Worm (Caenorhabditis elegans): Measurements from ENCODE around the gene C28A5.6.
A peak's percentile ranks its signal among the peaks of the same experiment; 100 is the strongest.

Gene C28A5.6

ce11 chrIII:4476313-4476712 lies 47.0 kb upstream of the C28A5.6 start:
- 0 out of 2 replicates have a peak, but pooled peaks have one; percentile 6 for TF ChIP-seq hmg-1.2 (GFP tag; IDR thresholded peaks at IDR 0.05)
- TF ChIP-seq ztf-3 (GFP tag; optimal IDR thresholded peaks at IDR 0.05), result no peak
- TF ChIP-seq F57A8.1 (GFP tag; optimal IDR thresholded peaks at IDR 0.05), result peak; percentile 9

DNA sequence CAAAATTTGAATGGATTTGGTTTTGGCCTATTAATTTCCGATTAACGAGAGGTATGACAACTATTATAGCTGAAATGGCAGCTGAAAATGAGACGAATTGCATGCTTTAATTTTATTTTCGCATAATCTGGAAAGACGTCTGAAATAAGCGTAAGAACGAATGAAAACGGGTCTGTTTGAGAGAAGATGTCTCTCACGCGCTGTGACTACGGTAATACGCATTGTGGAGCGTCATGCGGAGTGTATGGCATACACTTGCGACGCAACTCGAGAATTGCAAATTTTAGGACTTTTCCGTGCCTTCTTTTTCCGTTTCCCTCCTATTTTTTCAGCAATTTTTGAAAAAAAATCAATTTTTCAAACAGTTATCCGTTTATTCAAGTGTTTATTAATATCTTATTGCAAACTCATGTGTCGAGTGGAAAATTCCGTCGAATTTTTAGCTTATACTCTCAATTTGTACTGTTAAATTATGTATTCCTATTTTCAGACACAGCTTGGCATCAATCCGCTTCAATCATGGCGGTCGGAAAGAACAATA lies 46.2 kb upstream of the C28A5.6 start, which contains the start of gene rps-1:
Gene rps-1, plus strand, starts transcription at position 491 of the 541 bp plus-strand sequence.
- TF ChIP-seq zfh-2 (GFP tag; conservative IDR thresholded peaks at IDR 0.05) (peak; percentile 78; the same call in 1 of the 2 replicates), let-607 (tag; optimal IDR thresholded peaks at IDR 0.05) (peak; percentile 90 to 95), Y53F4B.3 (GFP tag; IDR thresholded peaks at IDR 0.05) (peak; percentile 61; the same call in 1 of the 2 replicates), F33H1.4 (GFP tag; IDR thresholded peaks at IDR 0.05) (peak; percentile 87), snpc-1.3 (tag; optimal IDR thresholded peaks at IDR 0.05; ENCODE audit: insufficient read depth) (peak; percentile 95), rcor-1 (GFP tag; IDR thresholded peaks at IDR 0.05) (peak; percentile 98), ekl-4 (GFP tag; IDR thresholded peaks at IDR 0.05) (peak; percentile 97), ztf-3 (GFP tag; optimal IDR thresholded peaks at IDR 0.05) (peak; percentile 89), madf-10 (tag; optimal IDR thresholded peaks at IDR 0.05) (peak; percentile 94), tbx-9 (tag; optimal IDR thresholded peaks at IDR 0.05; ENCODE audit: borderline replicate concordance) (no peak), madf-6 (GFP tag; IDR thresholded peaks at IDR 0.05) (peak; percentile 95), mcd-1 (GFP tag; IDR thresholded peaks at IDR 0.05) (peak; percentile 95), egl-44 (GFP tag; IDR thresholded peaks at IDR 0.05) (peak; percentile 78), fkh-3 (tag; optimal IDR thresholded peaks at IDR 0.05) (no peak), tlf-1 (GFP tag; optimal IDR thresholded peaks at IDR 0.05) (peak; percentile 98), ztf-28 (GFP tag; IDR thresholded peaks at IDR 0.05) (peak; percentile 90), madf-8 (GFP tag; conservative IDR thresholded peaks at IDR 0.05) (peak; percentile 79), xnd-1 (tag; optimal IDR thresholded peaks at IDR 0.05) (peak; percentile 76), nfya-2 (GFP tag; IDR thresholded peaks at IDR 0.05) (no peak), B0336.3 (GFP tag; IDR thresholded peaks at IDR 0.05) (peak; percentile 96), lin-26 (GFP tag; IDR thresholded peaks at IDR 0.05) (peak; percentile 85; the same call in 1 of the 2 replicates), F39B2.1 (GFP tag; IDR thresholded peaks at IDR 0.05) (peak; percentile 63; the same call in 1 of the 2 replicates), cebp-2 (GFP tag; IDR thresholded peaks at IDR 0.05) (peak; percentile 90; the same call in 1 of the 2 replicates), tbp1 (GFP tag; optimal IDR thresholded peaks at IDR 0.05) (peak; percentile 79), rpc-1 (optimal IDR thresholded peaks at IDR 0.05) (peak; percentile 38), rpc-1 (tag; optimal IDR thresholded peaks at IDR 0.05) (peak; percentile 6), ceh-27 (GFP tag; optimal IDR thresholded peaks at IDR 0.05) (peak; percentile 99), pha-4 (tag; optimal IDR thresholded peaks at IDR 0.05) (peak; percentile 94), bed-2 (GFP tag; IDR thresholded peaks at IDR 0.05) (peak; percentile 68; the same call in 1 of the 2 replicates), ztf-18 (tag; optimal IDR thresholded peaks at IDR 0.05) (peak; percentile 89), ztf-6 (GFP tag; IDR thresholded peaks at IDR 0.05) (peak; percentile 92), him-1 (tag; optimal IDR thresholded peaks at IDR 0.05) (peak; percentile 70), nhr-120 (GFP tag; IDR thresholded peaks at IDR 0.05) (no peak), nfya-1 (tag; optimal IDR thresholded peaks at IDR 0.05; ENCODE audit: borderline replicate concordance, insufficient read depth) (no peak), akir-1 (GFP tag; optimal IDR thresholded peaks at IDR 0.05) (peak; percentile 81), Y67H2A.10 (GFP tag; conservative IDR thresholded peaks at IDR 0.05) (peak; percentile 85), ceh-58 (GFP tag; IDR thresholded peaks at IDR 0.05) (no peak), nhr-27 (tag; optimal IDR thresholded peaks at IDR 0.05) (peak; percentile 84), madf-3 (GFP tag; IDR thresholded peaks at IDR 0.05) (peak; percentile 95), dpff-1 (tag; optimal IDR thresholded peaks at IDR 0.05) (no peak), rec-8 (tag; optimal IDR thresholded peaks at IDR 0.05) (peak in 1 of 2 experiments; percentile 0), F57C9.4 (tag; optimal IDR thresholded peaks at IDR 0.05) (peak; percentile 31), egrh-3 (GFP tag; IDR thresholded peaks at IDR 0.05) (peak; percentile 38; the same call in 1 of the 2 replicates), sptf-2 (GFP tag; optimal IDR thresholded peaks at IDR 0.05) (no peak)
